Fruit fly (Drosophila melanogaster) whole organism, adult: ENCODE data around the gene Polr3A.
A peak's percentile ranks its signal among the peaks of the same experiment; 100 is the strongest.

Experiments used
- CG11617 ChIP-seq: fragments of 200-800 bp; sonication (Bioruptor generic); optimal IDR thresholded peaks from 2 replicates; lab custom pipeline; 2017; ENCODE audit warnings: mild to moderate bottlenecking, missing biosample characterization, missing genetic modification reagents, missing genetic modification characterization
- CG12768 ChIP-seq: fragments of 200-800 bp; sonication (Bioruptor generic); optimal IDR thresholded peaks from 2 replicates; lab custom pipeline; 2017; ENCODE audit warnings: missing biosample characterization, missing genetic modification characterization, mild to moderate bottlenecking, moderate library complexity, missing genetic modification reagents
- CG14711 ChIP-seq: fragments of 200-800 bp; sonication (Bioruptor generic); optimal IDR thresholded peaks from 2 replicates; lab custom pipeline; 2018; ENCODE audit warnings: missing biosample characterization, mild to moderate bottlenecking, missing genetic modification characterization, moderate library complexity
- CG1620 ChIP-seq: fragments of 200-800 bp; sonication (Bioruptor generic); optimal IDR thresholded peaks from 2 replicates; lab custom pipeline; 2016; ENCODE audit warnings: missing biosample characterization, missing genetic modification characterization
- CG33017 ChIP-seq: fragments of 200-800 bp; sonication (Bioruptor generic); optimal IDR thresholded peaks from 2 replicates; lab custom pipeline; 2018; ENCODE audit warnings: missing biosample characterization, mild to moderate bottlenecking, missing genetic modification characterization, moderate library complexity
- CG7045 ChIP-seq: fragments of 200-800 bp; sonication (Bioruptor generic); optimal IDR thresholded peaks from 2 replicates; lab custom pipeline; 2017; ENCODE audit warnings: missing biosample characterization, mild to moderate bottlenecking, missing genetic modification characterization
- Hr96 ChIP-seq: fragments of 200-800 bp; sonication (Bioruptor generic); optimal IDR thresholded peaks from 2 replicates; lab custom pipeline; 2016; ENCODE audit warnings: missing biosample characterization, missing genetic modification characterization
- Mnt ChIP-seq: fragments of 200-800 bp; sonication (Bioruptor generic); optimal IDR thresholded peaks from 2 replicates; lab custom pipeline; 2016; ENCODE audit warnings: missing biosample characterization, mild to moderate bottlenecking, missing genetic modification characterization
- bab1 ChIP-seq: fragments of 200-800 bp; sonication (Bioruptor generic); optimal IDR thresholded peaks from 3 replicates; lab custom pipeline; 2019; ENCODE audit warnings: missing biosample characterization, mild to moderate bottlenecking, missing genetic modification characterization, moderate library complexity
- cnc ChIP-seq, 2 experiments: fragments of >200 bp; optimal IDR thresholded peaks; 2 replicates each; lab custom pipeline; 2017
- kay ChIP-seq: fragments of 200-800 bp; sonication (Bioruptor generic); peaks from one replicate; lab custom pipeline; 2016; ENCODE audit warnings: missing biosample characterization, missing genetic modification characterization, borderline replicate concordance
- ovo ChIP-seq: fragments of 200-800 bp; sonication (Bioruptor generic); optimal IDR thresholded peaks from 2 replicates; lab custom pipeline; 2016; ENCODE audit warnings: missing biosample characterization, missing genetic modification characterization
- tj ChIP-seq: fragments of 200-800 bp; sonication (Bioruptor generic); optimal IDR thresholded peaks from 3 replicates; lab custom pipeline; 2017; ENCODE audit warnings: missing biosample characterization, mild to moderate bottlenecking, missing genetic modification characterization, moderate library complexity

DNA sequence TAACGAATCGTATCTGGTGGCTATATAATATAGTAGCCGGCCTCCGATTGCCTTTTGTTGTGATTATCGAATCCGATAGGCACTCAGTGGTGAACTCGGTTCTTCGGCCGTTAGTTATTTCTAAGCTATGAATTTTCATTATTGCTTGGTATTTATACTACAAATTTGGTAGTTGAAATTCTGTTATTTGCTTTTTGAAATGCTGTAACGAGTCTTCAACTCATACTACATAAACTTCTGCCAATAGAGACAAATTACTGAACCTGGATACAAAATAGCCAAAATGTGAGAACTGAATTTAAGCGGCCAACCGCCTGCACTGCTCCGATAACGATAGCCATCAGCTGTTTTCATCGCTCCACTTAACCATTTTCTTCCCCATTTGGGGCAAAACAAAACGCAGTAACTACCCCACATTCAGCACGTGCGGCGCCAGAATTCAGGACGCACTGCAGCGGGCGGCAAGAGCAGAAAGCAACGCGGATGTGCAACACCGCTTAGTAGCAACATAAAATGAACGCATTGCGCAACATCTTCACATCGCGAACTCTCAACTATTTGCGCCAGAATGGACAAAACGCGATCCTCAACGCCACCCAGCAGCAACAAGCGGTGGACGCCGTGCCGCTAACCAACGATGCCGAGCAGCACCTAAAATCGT, 23.7 kb upstream of the Polr3A start, which contains the start of the genes CG11679 and CG8206:
- peak; percentile 16 for TF ChIP-seq ovo (GFP tag; lab: Kevin White, UChicago)
- no peak for TF ChIP-seq CG7045 (GFP tag; lab: Kevin White, UChicago)
- TF ChIP-seq kay (GFP tag; lab: Kevin White, UChicago) = no peak
- no peak for TF ChIP-seq CG12768 (GFP tag; lab: Kevin White, UChicago)
- TF ChIP-seq cnc (optimal IDR thresholded peaks at IDR 0.05; lab: Kevin White, UChicago) = no peak
- TF ChIP-seq CG33017 (tag; lab: Kevin White, UChicago) = peak; percentile 11
- peak; percentile 75 for TF ChIP-seq bab1
- TF ChIP-seq CG11617 (GFP tag; lab: Kevin White, UChicago) = peak; percentile 58
- peak; percentile 75 for TF ChIP-seq Hr96
- TF ChIP-seq Mnt (GFP tag; lab: Kevin White, UChicago) = peak; percentile 85
- TF ChIP-seq tj (GFP tag; lab: Kevin White, UChicago) = peak; percentile 11
- peak; percentile 53 for TF ChIP-seq CG14711 (tag; lab: Kevin White, UChicago)
- TF ChIP-seq CG1620 (GFP tag; lab: Kevin White, UChicago) = peak; percentile 71
